Fruit fly (Drosophila melanogaster): ENCODE results near the gene Srp54.
A peak's percentile ranks its signal among the peaks of the same experiment; 100 is the strongest.

Srp54 gene

DNA sequence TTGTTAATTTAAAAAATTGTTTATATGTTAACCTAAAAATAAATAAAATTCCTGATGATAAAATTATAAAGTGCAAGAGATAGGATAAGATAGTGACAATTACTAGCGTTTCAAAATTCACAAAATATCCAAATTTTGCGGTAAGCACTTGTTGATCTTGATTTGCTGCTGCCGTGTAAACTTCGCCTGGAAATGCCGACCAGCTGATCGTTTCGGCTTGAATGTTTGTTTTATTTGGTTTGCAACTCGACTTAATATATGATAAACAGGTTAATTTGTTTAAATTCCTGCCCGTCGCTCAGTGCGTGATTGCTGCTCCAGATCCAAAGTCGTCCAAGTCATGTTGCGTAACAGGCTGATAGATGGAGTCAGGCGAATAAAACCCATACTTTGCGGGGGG, 8.7 kb downstream of the Srp54 start, which contains the start of gene CG4592 (continued):
- TF ChIP-seq Mrtf (GFP tag; IDR thresholded peaks at IDR 0.05): peak; percentile 31; the same call in 2 of the 3 replicates
- TF ChIP-seq cg (GFP tag; optimal IDR thresholded peaks at IDR 0.05): no peak
- no peak for TF ChIP-seq CG7372 (GFP tag; IDR thresholded peaks at IDR 0.05)
- peak; percentile 33 for TF ChIP-seq Oli (tag; optimal IDR thresholded peaks at IDR 0.05)
- TF ChIP-seq CG18476 (GFP tag; optimal IDR thresholded peaks at IDR 0.05): peak; percentile 39
- peak; percentile 58 for TF ChIP-seq CG1233 (GFP tag; optimal IDR thresholded peaks at IDR 0.05)
- no peak for TF ChIP-seq Dip2 (GFP tag; IDR thresholded peaks at IDR 0.05)
- TF ChIP-seq sim (GFP tag; IDR thresholded peaks at IDR 0.05): no peak
- no peak; the same call in 2 of the 3 replicates for TF ChIP-seq CG17361 (GFP tag; IDR thresholded peaks at IDR 0.05)
- TF ChIP-seq CG17186 (GFP tag; optimal IDR thresholded peaks at IDR 0.05): no peak
- TF ChIP-seq pnt (GFP tag; optimal IDR thresholded peaks at IDR 0.05): no peak
- no peak for TF ChIP-seq sima (GFP tag; optimal IDR thresholded peaks at IDR 0.05)
- no peak for TF ChIP-seq Tbp (GFP tag; optimal IDR thresholded peaks at IDR 0.05)
- peak; percentile 61 for TF ChIP-seq Sox102F (GFP tag; optimal IDR thresholded peaks at IDR 0.05)
- TF ChIP-seq crp (GFP tag; optimal IDR thresholded peaks at IDR 0.05): peak; percentile 69 to 92
- peak; percentile 39 for TF ChIP-seq schlank (tag; optimal IDR thresholded peaks at IDR 0.05)
- peak; percentile 62 for TF ChIP-seq slbo (GFP tag; IDR thresholded peaks at IDR 0.05)
- peak; percentile 65 for TF ChIP-seq CG17829 (tag; optimal IDR thresholded peaks at IDR 0.05)
- no peak for TF ChIP-seq yki (optimal IDR thresholded peaks at IDR 0.05)
- peak; percentile 2 for TF ChIP-seq pfk (GFP tag; optimal IDR thresholded peaks at IDR 0.05)
- peak; percentile 47; the same call in 1 of the 2 replicates for TF ChIP-seq CG6689 (GFP tag; IDR thresholded peaks at IDR 0.05)
- no peak for TF ChIP-seq trh (GFP tag; optimal IDR thresholded peaks at IDR 0.05)
- peak; percentile 18 for TF ChIP-seq Bdp1 (GFP tag; optimal IDR thresholded peaks at IDR 0.05)
- TF ChIP-seq CG14050 (GFP tag; IDR thresholded peaks at IDR 0.05): 0 out of 3 replicates have a peak, but pooled peaks have one; percentile 32
- TF ChIP-seq CG34224 (GFP tag; IDR thresholded peaks at IDR 0.05; ENCODE audit: partially characterized antibody): 0 out of 3 replicates have a peak, but pooled peaks have one; percentile 29
- peak; percentile 29 for TF ChIP-seq HLH54F (GFP tag; optimal IDR thresholded peaks at IDR 0.05)
- TF ChIP-seq CG18262 (tag; optimal IDR thresholded peaks at IDR 0.05): no peak
- no peak for TF ChIP-seq CG9876 (GFP tag; optimal IDR thresholded peaks at IDR 0.05)
- TF ChIP-seq CG3281 (GFP tag; optimal IDR thresholded peaks at IDR 0.05): no peak
- no peak for TF ChIP-seq CG2202 (tag; optimal IDR thresholded peaks at IDR 0.05)
- no peak for TF ChIP-seq CG8359 (GFP tag; optimal IDR thresholded peaks at IDR 0.05; ENCODE audit: borderline replicate concordance)
- TF ChIP-seq CrebB (tag; optimal IDR thresholded peaks at IDR 0.05): peak; percentile 47
- no peak for TF ChIP-seq D19A (tag; optimal IDR thresholded peaks at IDR 0.05)
- no peak for TF ChIP-seq HmgD (GFP tag; optimal IDR thresholded peaks at IDR 0.05)
- no peak for TF ChIP-seq CG13424 (tag; optimal IDR thresholded peaks at IDR 0.05)
- no peak for TF ChIP-seq CG8089 (GFP tag; optimal IDR thresholded peaks at IDR 0.05)
- TF ChIP-seq z (GFP tag; IDR thresholded peaks at IDR 0.05): no peak
- peak; percentile 63 for TF ChIP-seq CG12659 (GFP tag; optimal IDR thresholded peaks at IDR 0.05)
- no peak for TF ChIP-seq CG17802 (tag; optimal IDR thresholded peaks at IDR 0.05)
- TF ChIP-seq CG7963 (GFP tag; IDR thresholded peaks at IDR 0.05; ENCODE audit: partially characterized antibody): no peak
- TF ChIP-seq CG13123 (GFP tag; optimal IDR thresholded peaks at IDR 0.05): no peak
- TF ChIP-seq CG17385 (GFP tag; optimal IDR thresholded peaks at IDR 0.05): peak; percentile 57
- no peak for TF ChIP-seq gce (GFP tag; IDR thresholded peaks at IDR 0.05)
- TF ChIP-seq CG12236 (GFP tag; optimal IDR thresholded peaks at IDR 0.05): no peak
- no peak for TF ChIP-seq esg (GFP tag; conservative IDR thresholded peaks at IDR 0.05)
- TF ChIP-seq CG6175 (GFP tag; IDR thresholded peaks at IDR 0.05): no peak
- TF ChIP-seq croc (GFP tag; conservative IDR thresholded peaks at IDR 0.05): no peak
- no peak for TF ChIP-seq Lpt (GFP tag; optimal IDR thresholded peaks at IDR 0.05)
- TF ChIP-seq CG11456 (GFP tag; IDR thresholded peaks at IDR 0.05): peak; percentile 73; the same call in 2 of the 3 replicates
- TF ChIP-seq CG11695 (GFP tag; IDR thresholded peaks at IDR 0.05): peak; percentile 39; the same call in 1 of the 3 replicates
- peak; percentile 78 for TF ChIP-seq CG2712 (tag; optimal IDR thresholded peaks at IDR 0.05)
- peak; percentile 30 for TF ChIP-seq zfh2 (GFP tag; optimal IDR thresholded peaks at IDR 0.05)

Data from whole organism, embryonic.